Worm (Caenorhabditis elegans) whole organism, L2 larva: ENCODE measurements around the gene F08C6.5.

Experiments used
- C34F6.9 ChIP-seq: fragments of 150-350 bp; optimal IDR thresholded peaks from 2 replicates; lab custom pipeline; 2014; ENCODE audit warnings: missing biosample characterization, missing genetic modification characterization
- F13H6.1 ChIP-seq: sonication (generic microtip); optimal IDR thresholded peaks from 2 replicates; lab custom pipeline; 2016; ENCODE audit warnings: missing genetic modification characterization, missing compliant biosample characterization
- R02D3.7 ChIP-seq: fragments of 150-350 bp; optimal IDR thresholded peaks from 2 replicates; lab custom pipeline; 2014; ENCODE audit warnings: missing biosample characterization, missing genetic modification characterization
- ZK546.5 ChIP-seq: sonication (generic microtip); optimal IDR thresholded peaks from 2 replicates; lab custom pipeline; 2017; ENCODE audit warnings: missing biosample characterization, missing genetic modification characterization
- ceh-16 ChIP-seq: fragments of 150-350 bp; optimal IDR thresholded peaks from 2 replicates; lab custom pipeline; 2014; ENCODE audit warnings: missing biosample characterization, missing genetic modification characterization
- crh-2 ChIP-seq: sonication (generic microtip); optimal IDR thresholded peaks from 2 replicates; lab custom pipeline; 2017; ENCODE audit warnings: missing biosample characterization, missing genetic modification characterization
- dmd-4 ChIP-seq: sonication (generic microtip); optimal IDR thresholded peaks from 2 replicates; lab custom pipeline; 2017; ENCODE audit warnings: missing biosample characterization, missing genetic modification characterization
- egl-27 ChIP-seq: sonication (generic microtip); optimal IDR thresholded peaks from 3 replicates; lab custom pipeline; 2017; ENCODE audit warnings: missing biosample characterization, missing genetic modification reagents, missing genetic modification characterization
- elt-1 ChIP-seq: fragments of 150-350 bp; optimal IDR thresholded peaks from 2 replicates; lab custom pipeline; 2014; ENCODE audit warnings: missing biosample characterization, missing genetic modification characterization
- elt-3 ChIP-seq: sonication (generic microtip); optimal IDR thresholded peaks from 2 replicates; lab custom pipeline; 2017; ENCODE audit warnings: missing biosample characterization, missing genetic modification characterization
- fos-1 ChIP-seq: fragments of 150-350 bp; optimal IDR thresholded peaks from 2 replicates; lab custom pipeline; 2014; ENCODE audit warnings: missing biosample characterization, missing genetic modification characterization
- lin-11 ChIP-seq: fragments of 150-350 bp; sonication (generic microtip); optimal IDR thresholded peaks from 2 replicates; lab custom pipeline; 2014; ENCODE audit warnings: missing biosample characterization, missing genetic modification characterization, inconsistent platforms, mixed read lengths
- lin-39 ChIP-seq: fragments of 150-350 bp; optimal IDR thresholded peaks from 2 replicates; lab custom pipeline; 2014; ENCODE audit warnings: missing biosample characterization, missing genetic modification reagents, missing genetic modification characterization
- lsy-2 ChIP-seq, 2 experiments: fragments of 150-350 bp in 1 of 2; sonication (generic microtip) in 1 of 2; optimal IDR thresholded peaks; 2 replicates each; lab custom pipeline; 2014 to 2017; ENCODE audit warnings: missing biosample characterization in 2 of 2, missing genetic modification characterization in 2 of 2
- mbf-1 ChIP-seq: sonication (generic microtip); optimal IDR thresholded peaks from 2 replicates; lab custom pipeline; 2017; ENCODE audit warnings: missing biosample characterization, missing genetic modification characterization
- nhr-11 ChIP-seq: fragments of 150-350 bp; optimal IDR thresholded peaks from 2 replicates; lab custom pipeline; 2014; ENCODE audit warnings: missing biosample characterization, missing genetic modification characterization
- nhr-12 ChIP-seq: fragments of 150-350 bp; optimal IDR thresholded peaks from 2 replicates; lab custom pipeline; 2014; ENCODE audit warnings: missing biosample characterization, missing genetic modification characterization
- nhr-129 ChIP-seq: fragments of 150-350 bp; optimal IDR thresholded peaks from 2 replicates; lab custom pipeline; 2014; ENCODE audit warnings: missing biosample characterization, missing genetic modification characterization
- nhr-21 ChIP-seq: fragments of 150-350 bp; optimal IDR thresholded peaks from 2 replicates; lab custom pipeline; 2014; ENCODE audit warnings: missing biosample characterization, missing genetic modification characterization
- nhr-23 ChIP-seq: fragments of 150-350 bp; optimal IDR thresholded peaks from 2 replicates; lab custom pipeline; 2014; ENCODE audit warnings: missing biosample characterization, missing genetic modification reagents, missing genetic modification characterization
- nhr-237 ChIP-seq: fragments of 150-350 bp; optimal IDR thresholded peaks from 2 replicates; lab custom pipeline; 2014; ENCODE audit warnings: missing biosample characterization, missing genetic modification characterization
- nhr-25 ChIP-seq: fragments of 150-350 bp; sonication (generic microtip); optimal IDR thresholded peaks from 3 replicates; lab custom pipeline; 2014; ENCODE audit warnings: missing biosample characterization, missing genetic modification characterization
- nhr-77 ChIP-seq: fragments of 150-350 bp; optimal IDR thresholded peaks from 2 replicates; lab custom pipeline; 2014; ENCODE audit warnings: missing biosample characterization, missing genetic modification characterization
- sma-3 ChIP-seq: sonication (generic microtip); optimal IDR thresholded peaks from 2 replicates; lab custom pipeline; 2016; ENCODE audit warnings: missing genetic modification reagents, missing genetic modification characterization, missing compliant biosample characterization
- sma-9 ChIP-seq, 2 experiments: fragments of 150-350 bp in 1 of 2; sonication (generic microtip) in 1 of 2; optimal IDR thresholded peaks; 2 replicates each; lab custom pipeline; 2014 to 2016; ENCODE audit warnings: missing genetic modification characterization in 2 of 2, mild to moderate bottlenecking in 1 of 2, missing biosample characterization in 1 of 2, missing compliant biosample characterization in 1 of 2, missing genetic modification reagents in 1 of 2, moderate library complexity in 1 of 2
- snpc-4 ChIP-seq: fragments of 150-350 bp; optimal IDR thresholded peaks from 2 replicates; lab custom pipeline; 2014; ENCODE audit warnings: missing biosample characterization, missing genetic modification characterization
- unc-55 ChIP-seq: fragments of 150-350 bp; sonication (generic microtip); optimal IDR thresholded peaks from 3 replicates; lab custom pipeline; 2014; ENCODE audit warnings: missing biosample characterization, missing genetic modification reagents, missing genetic modification characterization
- zag-1 ChIP-seq: fragments of 150-350 bp; optimal IDR thresholded peaks from 2 replicates; lab custom pipeline; 2014; ENCODE audit warnings: missing biosample characterization, missing genetic modification characterization
- ztf-1 ChIP-seq: fragments of 200-800 bp; sonication (Bioruptor generic); conservative IDR thresholded peaks from 2 replicates; pipeline ENCODE4 v1.3.6; 2022; ENCODE audit warnings: missing genetic modification characterization, missing compliant biosample characterization
- ztf-11 ChIP-seq: sonication (generic microtip); optimal IDR thresholded peaks from 2 replicates; lab custom pipeline; 2017; ENCODE audit warnings: missing biosample characterization, missing genetic modification characterization
- ztf-4 ChIP-seq: fragments of 150-350 bp; optimal IDR thresholded peaks from 2 replicates; lab custom pipeline; 2014; ENCODE audit warnings: missing biosample characterization, missing genetic modification characterization

F08C6.5 gene

DNA sequence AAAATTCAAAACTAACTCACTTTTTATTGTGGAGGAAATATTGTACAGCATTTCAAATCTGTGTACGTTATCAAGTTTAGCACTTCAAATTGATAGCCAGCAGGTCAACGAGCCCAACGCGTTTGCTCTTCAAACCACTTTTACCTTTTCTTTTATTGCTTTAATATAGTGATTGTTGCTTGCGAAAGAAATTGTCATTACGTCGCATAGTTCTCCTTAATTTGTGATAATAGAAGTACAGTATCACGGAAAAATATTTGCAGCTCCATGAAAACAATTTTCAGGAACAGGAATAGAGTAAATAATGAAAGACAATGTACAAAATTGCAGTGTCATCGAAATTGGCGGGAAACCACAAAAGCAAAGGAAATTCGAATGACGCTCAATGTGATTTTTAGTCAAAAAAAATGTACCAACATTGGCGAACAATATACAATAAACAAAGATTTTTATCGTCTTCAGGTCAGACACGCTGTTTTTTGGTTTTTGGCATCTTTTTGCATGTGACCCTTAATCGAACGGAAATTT is at the start of gene F08C6.5, which contains the start of gene PDB1.1:
F08C6.5 (plus strand) TSS at position 478 of the 528 bp plus-strand sequence.
PDB1.1 (minus strand) TSS at position 158 of the 528 bp plus-strand sequence.
- TF ChIP-seq crh-2 (tag; lab: Kevin White, UChicago) (peak; percentile 11), snpc-4 (no peak), fos-1 (tag; lab: Kevin White, UChicago) (peak; percentile 72)

DNA sequence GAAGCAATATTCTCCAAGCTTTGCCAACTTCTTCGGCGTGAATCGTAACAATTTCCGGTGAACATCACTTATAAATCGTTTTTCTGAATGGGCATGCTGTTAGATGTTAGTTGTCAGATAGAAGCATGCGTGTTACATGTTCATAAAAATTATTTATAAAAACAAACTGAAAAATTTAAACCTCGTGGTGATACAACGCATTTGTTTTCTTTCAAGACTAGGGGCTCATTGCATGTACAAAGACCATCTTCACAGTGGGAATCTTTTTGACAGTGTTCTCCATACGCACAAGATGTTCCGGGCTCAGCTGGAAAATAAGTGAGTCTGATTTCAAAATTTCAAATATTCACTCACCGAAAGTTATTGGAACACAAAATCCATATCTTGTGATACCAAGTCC is 46.5 kb upstream of the F08C6.5 start:
- TF ChIP-seq nhr-11 (tag; lab: Kevin White, UChicago) (no peak), dmd-4 (tag; lab: Kevin White, UChicago) (no peak), egl-27 (no peak), elt-1 (tag; lab: Kevin White, UChicago) (no peak), elt-3 (tag; lab: Kevin White, UChicago) (no peak), ZK546.5 (tag; lab: Kevin White, UChicago) (no peak), sma-3 (GFP tag; lab: Kevin White, UChicago) (no peak), zag-1 (no peak), nhr-12 (tag; lab: Kevin White, UChicago) (no peak), nhr-23 (tag; lab: Kevin White, UChicago) (no peak), R02D3.7 (tag; lab: Kevin White, UChicago) (no peak), sma-9 (GFP tag; optimal IDR thresholded peaks at IDR 0.05; lab: Kevin White, UChicago) (no peak), sma-9 (tag; optimal IDR thresholded peaks at IDR 0.05; lab: Kevin White, UChicago) (no peak), lin-11 (no peak)

DNA sequence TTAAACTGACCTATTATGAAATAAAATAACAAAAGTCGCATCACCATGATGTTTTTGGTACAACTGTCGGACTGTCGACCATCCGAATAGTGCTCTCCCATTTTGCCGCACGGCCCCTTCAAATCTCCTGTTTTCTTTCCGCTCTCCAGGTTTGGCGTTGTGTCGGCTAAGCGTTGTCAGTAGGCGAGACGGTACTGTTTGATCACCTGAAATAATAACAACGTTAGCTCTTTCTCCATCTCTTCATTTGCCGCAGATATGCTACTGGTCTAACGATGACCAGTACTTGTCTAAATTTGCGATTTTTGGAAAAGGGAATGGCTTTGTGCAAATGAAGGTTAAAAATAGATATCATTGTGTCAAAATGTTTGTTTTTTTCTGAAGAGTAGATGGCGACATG is 39.6 kb upstream of the F08C6.5 start, which contains the start of gene chts-1:
chts-1 (minus strand) TSS at position 101 of the 400 bp plus-strand sequence.
- TF ChIP-seq lin-11 (no peak), snpc-4 (no peak), nhr-77 (no peak), nhr-21 (tag; lab: Kevin White, UChicago) (no peak), mbf-1 (tag; lab: Kevin White, UChicago) (no peak), ceh-16 (tag; lab: Kevin White, UChicago) (no peak)
- TF ChIP-seq, all 48 proteins: peak for 0

DNA sequence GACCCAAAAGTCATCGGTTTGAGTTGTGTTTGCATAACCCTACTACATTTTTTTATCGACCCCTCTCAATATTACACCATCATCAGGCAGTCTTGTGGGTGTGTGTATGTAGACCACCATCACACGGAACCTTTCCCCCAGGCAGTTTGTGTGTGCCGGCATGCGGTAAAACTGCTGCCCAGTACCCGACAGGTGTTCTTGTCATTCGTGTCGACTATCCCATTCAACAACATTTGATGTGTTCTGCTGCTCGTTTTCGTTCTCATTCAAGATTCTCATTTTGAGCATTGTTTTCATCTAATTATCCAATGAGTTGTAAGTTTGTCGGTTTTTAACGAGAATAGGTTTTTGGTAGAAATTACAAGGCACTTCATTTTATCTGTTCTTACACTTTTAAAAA is 36.6 kb upstream of the F08C6.5 start:
- no peak for TF ChIP-seq nhr-25 (tag; lab: Kevin White, UChicago)
- TF ChIP-seq nhr-12 (tag; lab: Kevin White, UChicago) = no peak
- peak; percentile 7 for TF ChIP-seq sma-9 (GFP tag; optimal IDR thresholded peaks at IDR 0.05; lab: Kevin White, UChicago)
- TF ChIP-seq sma-9 (tag; optimal IDR thresholded peaks at IDR 0.05; lab: Kevin White, UChicago) = no peak
- no peak for TF ChIP-seq mbf-1 (tag; lab: Kevin White, UChicago)
- no peak for TF ChIP-seq R02D3.7 (tag; lab: Kevin White, UChicago)
- no peak for TF ChIP-seq unc-55 (GFP tag; lab: Kevin White, UChicago)

ce11 chrX:7523799-7524198 is 35.4 kb upstream of the F08C6.5 start:
- TF ChIP-seq nhr-129 (tag; lab: Kevin White, UChicago) (peak; percentile 45), lsy-2 (tag; optimal IDR thresholded peaks at IDR 0.05; lab: Kevin White, UChicago) (peak in 1 of 2 experiments; percentile 38), nhr-11 (tag; lab: Kevin White, UChicago) (no peak), C34F6.9 (tag; lab: Kevin White, UChicago) (peak; percentile 8), F13H6.1 (tag; lab: Kevin White, UChicago) (peak; percentile 84), sma-9 (GFP tag; optimal IDR thresholded peaks at IDR 0.05; lab: Kevin White, UChicago) (peak; percentile 57), sma-9 (tag; optimal IDR thresholded peaks at IDR 0.05; lab: Kevin White, UChicago) (no peak), ceh-16 (tag; lab: Kevin White, UChicago) (no peak)

DNA sequence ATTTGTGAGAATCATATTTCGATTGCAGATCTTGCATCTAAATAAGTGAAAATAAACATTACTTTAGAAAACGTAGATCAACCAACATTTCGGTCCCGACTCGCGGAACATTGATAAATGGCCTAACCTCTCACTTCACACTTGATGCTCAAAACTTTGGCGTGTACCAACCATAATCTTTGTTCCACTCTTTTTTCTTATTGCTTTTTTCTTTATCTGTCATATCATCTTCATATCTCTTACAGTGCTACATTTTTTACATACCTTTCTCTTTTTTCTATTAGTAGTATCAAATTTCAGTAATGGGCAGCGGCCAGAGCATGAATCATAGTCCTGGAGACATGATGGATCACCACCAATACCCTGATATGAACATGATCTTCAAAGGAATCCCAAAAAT is 33.9 kb upstream of the F08C6.5 start, which contains the start of gene F46C8.3:
F46C8.3 (plus strand) TSS at position 301 of the 400 bp plus-strand sequence.
- TF ChIP-seq nhr-25 (tag; lab: Kevin White, UChicago) (no peak), elt-3 (tag; lab: Kevin White, UChicago) (no peak), F13H6.1 (tag; lab: Kevin White, UChicago) (no peak), R02D3.7 (tag; lab: Kevin White, UChicago) (no peak), ztf-4 (no peak), ztf-1 (GFP tag; lab: Robert Waterston, UW) (no peak), ZK546.5 (tag; lab: Kevin White, UChicago) (no peak), sma-9 (GFP tag; optimal IDR thresholded peaks at IDR 0.05; lab: Kevin White, UChicago) (no peak), sma-9 (tag; optimal IDR thresholded peaks at IDR 0.05; lab: Kevin White, UChicago) (no peak), nhr-237 (tag; lab: Kevin White, UChicago) (no peak), lin-39 (tag; lab: Kevin White, UChicago) (no peak), ztf-11 (tag; lab: Kevin White, UChicago) (no peak), lsy-2 (tag; optimal IDR thresholded peaks at IDR 0.05; lab: Kevin White, UChicago) (no peak), lin-11 (no peak)
- TF ChIP-seq, all 48 proteins: peak for 0
